Fruit fly (Drosophila melanogaster): ENCODE results near the gene CG6974.

CG6974 gene

DNA sequence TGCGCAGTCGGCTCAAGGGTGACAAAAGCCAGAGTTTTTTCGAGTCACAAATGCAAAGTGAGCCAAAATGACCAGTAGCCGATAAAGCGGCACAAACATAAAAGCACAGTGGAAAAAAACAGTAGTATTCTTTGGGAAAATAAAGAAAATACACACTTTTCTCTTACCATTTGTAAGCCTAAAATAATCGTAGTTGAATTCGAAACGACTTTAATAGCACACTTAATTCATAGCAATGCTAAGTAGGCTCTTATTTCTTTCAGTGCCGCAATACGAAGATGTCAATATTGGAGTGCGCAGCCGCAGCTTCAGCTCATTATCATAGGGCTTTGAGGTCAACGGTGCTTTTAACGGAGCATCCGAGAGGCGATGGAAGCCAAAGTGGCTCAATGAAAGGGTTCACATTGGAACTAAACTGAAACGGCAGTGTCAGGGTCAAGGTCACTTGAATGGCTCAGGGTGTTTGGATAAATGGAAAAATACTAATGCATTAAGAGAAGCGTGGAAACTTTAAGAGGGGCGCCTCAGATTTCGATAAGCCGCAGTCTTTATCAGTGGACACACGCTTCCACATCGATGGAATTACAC is 8.6 kb upstream of the CG6974 start (continued):
- TF ChIP-seq CG10431 (GFP tag; optimal IDR thresholded peaks at IDR 0.05) (no peak), HLH54F (GFP tag; optimal IDR thresholded peaks at IDR 0.05) (peak; percentile 70), CG9215 (GFP tag; IDR thresholded peaks at IDR 0.05) (peak; percentile 57; the same call in 1 of the 2 replicates), tll (GFP tag; optimal IDR thresholded peaks at IDR 0.05) (no peak), Max (GFP tag; optimal IDR thresholded peaks at IDR 0.05) (peak; percentile 58), E2f2 (GFP tag; IDR thresholded peaks at IDR 0.05) (peak; percentile 72), CG1602 (GFP tag; optimal IDR thresholded peaks at IDR 0.05) (peak; percentile 76), CG14050 (GFP tag; IDR thresholded peaks at IDR 0.05) (peak; percentile 84), CG31388 (GFP tag; optimal IDR thresholded peaks at IDR 0.05) (peak; percentile 29), h (optimal IDR thresholded peaks at IDR 0.05) (no peak), H2.0 (GFP tag; IDR thresholded peaks at IDR 0.05) (peak; percentile 92), CG11504 (tag; optimal IDR thresholded peaks at IDR 0.05) (peak; percentile 90), Sox100B (GFP tag; optimal IDR thresholded peaks at IDR 0.05) (peak; percentile 72), repo (GFP tag; optimal IDR thresholded peaks at IDR 0.05) (peak; percentile 89), CG6765 (GFP tag; optimal IDR thresholded peaks at IDR 0.05) (peak; percentile 61), Elba2 (GFP tag; optimal IDR thresholded peaks at IDR 0.05) (no peak), MTF-1 (GFP tag; optimal IDR thresholded peaks at IDR 0.05; ENCODE audit: borderline replicate concordance) (peak; percentile 58), CG10274 (GFP tag; optimal IDR thresholded peaks at IDR 0.05) (peak; percentile 53), Antp (GFP tag; optimal IDR thresholded peaks at IDR 0.05) (peak; percentile 92), CG32767 (GFP tag; IDR thresholded peaks at IDR 0.05) (peak; percentile 80), CG30020 (tag; optimal IDR thresholded peaks at IDR 0.05) (no peak), nerfin-2 (GFP tag; IDR thresholded peaks at IDR 0.05; ENCODE audit: partially characterized antibody) (no peak), chn (GFP tag; optimal IDR thresholded peaks at IDR 0.05) (peak; percentile 79), CG18619 (GFP tag; optimal IDR thresholded peaks at IDR 0.05) (peak; percentile 53), CG9727 (GFP tag; optimal IDR thresholded peaks at IDR 0.05) (peak; percentile 68), sc (optimal IDR thresholded peaks at IDR 0.05) (no peak), sc (GFP tag; optimal IDR thresholded peaks at IDR 0.05) (peak; percentile 31), CG12744 (GFP tag; optimal IDR thresholded peaks at IDR 0.05) (peak; percentile 57), CG8281 (tag; optimal IDR thresholded peaks at IDR 0.05) (peak; percentile 70), Tbp (GFP tag; optimal IDR thresholded peaks at IDR 0.05) (no peak), CG12769 (tag; optimal IDR thresholded peaks at IDR 0.05) (peak; percentile 84), p53 (GFP tag; optimal IDR thresholded peaks at IDR 0.05) (peak; percentile 82), en (GFP tag; optimal IDR thresholded peaks at IDR 0.05) (peak; percentile 87), HLHmδ (GFP tag; optimal IDR thresholded peaks at IDR 0.05) (no peak), tgo (GFP tag; IDR thresholded peaks at IDR 0.05) (peak; percentile 92), Mad (GFP tag; optimal IDR thresholded peaks at IDR 0.05) (peak; percentile 56), Stat92E (GFP tag; optimal IDR thresholded peaks at IDR 0.05) (no peak), Oaz (GFP tag; IDR thresholded peaks at IDR 0.05) (peak; percentile 83), fru (optimal IDR thresholded peaks at IDR 0.05) (no peak), Rfx (GFP tag; IDR thresholded peaks at IDR 0.05) (peak; percentile 93), Dfd (GFP tag; optimal IDR thresholded peaks at IDR 0.05) (no peak), vvl (GFP tag; IDR thresholded peaks at IDR 0.05) (peak; percentile 93), CG17912 (GFP tag; optimal IDR thresholded peaks at IDR 0.05) (no peak), Mes4 (GFP tag; optimal IDR thresholded peaks at IDR 0.05) (peak; percentile 73), CG31224 (GFP tag; IDR thresholded peaks at IDR 0.05) (peak; percentile 73), Fer3 (tag; optimal IDR thresholded peaks at IDR 0.05) (peak; percentile 75), Xrp1 (GFP tag; IDR thresholded peaks at IDR 0.05) (peak; percentile 89), CG17361 (GFP tag; IDR thresholded peaks at IDR 0.05) (peak; percentile 89), CG11247 (GFP tag; IDR thresholded peaks at IDR 0.05) (peak; percentile 87), Ravus (GFP tag; IDR thresholded peaks at IDR 0.05) (peak; percentile 63), CG14710 (tag; optimal IDR thresholded peaks at IDR 0.05) (peak; percentile 54), CG14667 (GFP tag; IDR thresholded peaks at IDR 0.05) (peak; percentile 78)

Data from whole organism, embryonic.